Fruit fly (Drosophila melanogaster) whole organism, embryonic: Measurements from ENCODE around the gene CG12773.

Experiments used
- Atf6 ChIP-seq: fragments of 200-800 bp; sonication (Bioruptor generic); IDR thresholded peaks from 2 replicates; pipeline ENCODE4 v1.3.6; 2022; ENCODE audit warnings: missing biosample characterization, missing genetic modification characterization
- Bdp1 ChIP-seq: fragments of 200-800 bp; sonication (Bioruptor generic); optimal IDR thresholded peaks from 3 replicates; lab custom pipeline; 2016; ENCODE audit warnings: missing biosample characterization, missing genetic modification characterization
- CG11456 ChIP-seq: fragments of 200-800 bp; sonication (Bioruptor generic); IDR thresholded peaks from 3 replicates; pipeline ENCODE4 v1.3.6; 2022; ENCODE audit warnings: missing biosample characterization, missing genetic modification characterization
- CG12155 ChIP-seq: fragments of 200-800 bp; sonication (Bioruptor generic); optimal IDR thresholded peaks from 3 replicates; lab custom pipeline; 2016; ENCODE audit warnings: missing biosample characterization, missing genetic modification characterization
- CG12744 ChIP-seq: fragments of 200-800 bp; sonication (Bioruptor generic); optimal IDR thresholded peaks from 2 replicates; lab custom pipeline; 2016; ENCODE audit warnings: missing biosample characterization, missing genetic modification characterization
- CG1529 ChIP-seq: fragments of 200-800 bp; sonication (Bioruptor generic); optimal IDR thresholded peaks from 3 replicates; lab custom pipeline; 2018; ENCODE audit warnings: missing biosample characterization, missing genetic modification characterization
- CG1647 ChIP-seq: fragments of 200-800 bp; sonication (Bioruptor generic); optimal IDR thresholded peaks from 3 replicates; lab custom pipeline; 2016; ENCODE audit warnings: missing biosample characterization, missing genetic modification characterization
- CG16815 ChIP-seq: fragments of 200-800 bp; sonication (Bioruptor generic); optimal IDR thresholded peaks from 3 replicates; lab custom pipeline; 2017; ENCODE audit warnings: missing biosample characterization, mild to moderate bottlenecking, missing genetic modification characterization
- CG18011 ChIP-seq: fragments of 200-800 bp; sonication (Bioruptor generic); optimal IDR thresholded peaks from 2 replicates; lab custom pipeline; 2017; ENCODE audit warnings: missing biosample characterization, missing genetic modification characterization, mild to moderate bottlenecking, moderate library complexity, missing genotype
- CG18599 ChIP-seq: fragments of 200-800 bp; sonication (Bioruptor generic); optimal IDR thresholded peaks from 3 replicates; lab custom pipeline; 2017; ENCODE audit warnings: missing biosample characterization, missing genetic modification characterization, mild to moderate bottlenecking, moderate library complexity, missing genetic modification reagents
- CG31365 ChIP-seq: fragments of 200-800 bp; sonication (Bioruptor generic); optimal IDR thresholded peaks from 2 replicates; lab custom pipeline; 2018; ENCODE audit warnings: missing biosample characterization, mild to moderate bottlenecking, missing genetic modification characterization
- CG31388 ChIP-seq: fragments of 200-800 bp; sonication (Bioruptor generic); optimal IDR thresholded peaks from 2 replicates; lab custom pipeline; 2016; ENCODE audit warnings: missing biosample characterization, missing genetic modification characterization
- CG3838 ChIP-seq: fragments of 200-800 bp; sonication (Bioruptor generic); optimal IDR thresholded peaks from 3 replicates; lab custom pipeline; 2016; ENCODE audit warnings: missing biosample characterization, missing genetic modification characterization
- CG7357 ChIP-seq: fragments of 200-800 bp; sonication (Bioruptor generic); IDR thresholded peaks from 3 replicates; pipeline ENCODE4 v1.3.6; 2022; ENCODE audit warnings: missing biosample characterization, missing genetic modification characterization
- CG7786 ChIP-seq: fragments of 200-800 bp; sonication (Bioruptor generic); optimal IDR thresholded peaks from 2 replicates; lab custom pipeline; 2016; ENCODE audit warnings: missing biosample characterization, missing genetic modification characterization
- CG7987 ChIP-seq: fragments of 200-800 bp; sonication (Bioruptor generic); optimal IDR thresholded peaks from 2 replicates; lab custom pipeline; 2018; ENCODE audit warnings: missing biosample characterization, mild to moderate bottlenecking, missing genetic modification characterization, moderate library complexity
- CG8359 ChIP-seq: fragments of 200-800 bp; sonication (Bioruptor generic); optimal IDR thresholded peaks from 2 replicates; lab custom pipeline; 2017; ENCODE audit warnings: missing biosample characterization, mild to moderate bottlenecking, missing genetic modification characterization, borderline replicate concordance
- CG8478 ChIP-seq: fragments of >200 bp; optimal IDR thresholded peaks from 2 replicates; lab custom pipeline; 2018
- Dll ChIP-seq: fragments of 200-800 bp; sonication (Bioruptor generic); IDR thresholded peaks from 4 replicates; pipeline ENCODE4 v1.3.6; 2022; ENCODE audit warnings: missing biosample characterization, missing genetic modification characterization; ENCODE audit not compliant: partially characterized antibody
- Doc2 ChIP-seq: fragments of 200-800 bp; sonication (Bioruptor generic); IDR thresholded peaks from 2 replicates; pipeline ENCODE4 v1.3.6; 2022; ENCODE audit warnings: missing biosample characterization, missing genetic modification characterization
- Fer2 ChIP-seq: fragments of 200-800 bp; sonication (Bioruptor generic); optimal IDR thresholded peaks from 2 replicates; lab custom pipeline; 2018; ENCODE audit warnings: missing biosample characterization, mild to moderate bottlenecking, missing genetic modification characterization, moderate library complexity
- Hey ChIP-seq: fragments of 200-800 bp; sonication (Bioruptor generic); optimal IDR thresholded peaks from 3 replicates; lab custom pipeline; 2018; ENCODE audit warnings: missing biosample characterization, mild to moderate bottlenecking, missing genetic modification characterization
- Hmr ChIP-seq: fragments of 200-800 bp; sonication (Bioruptor generic); optimal IDR thresholded peaks from 3 replicates; lab custom pipeline; 2017; ENCODE audit warnings: mild to moderate bottlenecking, missing biosample characterization, missing genetic modification reagents, missing genetic modification characterization
- MTF-1 ChIP-seq: fragments of 200-800 bp; sonication (Bioruptor generic); optimal IDR thresholded peaks from 2 replicates; lab custom pipeline; 2018; ENCODE audit warnings: missing biosample characterization, mild to moderate bottlenecking, missing genetic modification characterization, borderline replicate concordance
- Med ChIP-seq: fragments of 200-800 bp; sonication (Bioruptor generic); peaks from one replicate; lab custom pipeline; 2016; ENCODE audit warnings: missing biosample characterization, missing genetic modification characterization, mild to moderate bottlenecking, inconsistent platforms, moderate library complexity
- NC2β ChIP-seq: fragments of 200-800 bp; sonication (Bioruptor generic); optimal IDR thresholded peaks from 2 replicates; lab custom pipeline; 2016; ENCODE audit warnings: missing biosample characterization, missing genetic modification characterization
- PHDP ChIP-seq: fragments of 200-800 bp; sonication (Bioruptor generic); optimal IDR thresholded peaks from 3 replicates; lab custom pipeline; 2018; ENCODE audit warnings: missing biosample characterization, mild to moderate bottlenecking, missing genetic modification characterization, moderate library complexity
- Pdp1 ChIP-seq, 2 experiments: fragments of 200-800 bp; sonication (Bioruptor generic); optimal IDR thresholded peaks; 3 replicates each; lab custom pipeline; 2016; ENCODE audit warnings: missing biosample characterization in 2 of 2, missing genetic modification characterization in 2 of 2, mild to moderate bottlenecking in 1 of 2, moderate library complexity in 1 of 2
- Rfx ChIP-seq: fragments of 200-800 bp; sonication (Bioruptor generic); IDR thresholded peaks from 2 replicates; pipeline ENCODE4 v1.3.6; 2022; ENCODE audit warnings: missing biosample characterization, missing genetic modification characterization
- Rx ChIP-seq: fragments of 200-800 bp; sonication (Bioruptor generic); IDR thresholded peaks from 2 replicates; pipeline ENCODE4 v1.3.6; 2022; ENCODE audit warnings: missing biosample characterization, missing genetic modification characterization
- Usf ChIP-seq: fragments of 200-800 bp; sonication (Bioruptor generic); optimal IDR thresholded peaks from 2 replicates; lab custom pipeline; 2017; ENCODE audit warnings: missing genotype, missing biosample characterization, missing genetic modification characterization
- ap ChIP-seq: fragments of 200-800 bp; sonication (Bioruptor generic); IDR thresholded peaks from 2 replicates; pipeline ENCODE4 v1.3.6; 2022; ENCODE audit warnings: missing biosample characterization, missing genetic modification characterization
- az2 ChIP-seq: fragments of 200-800 bp; sonication (Bioruptor generic); optimal IDR thresholded peaks from 3 replicates; lab custom pipeline; 2016; ENCODE audit warnings: missing biosample characterization, missing genetic modification characterization
- br ChIP-seq: fragments of >200 bp; optimal IDR thresholded peaks from 2 replicates; lab custom pipeline; 2017
- croc ChIP-seq: fragments of 200-800 bp; sonication (Bioruptor generic); conservative IDR thresholded peaks from 3 replicates; pipeline ENCODE4 v1.3.6; 2022; ENCODE audit warnings: missing biosample characterization, missing genetic modification characterization
- crp ChIP-seq, 2 experiments: fragments of 200-800 bp; sonication (Bioruptor generic); optimal IDR thresholded peaks; 2 replicates in 1 of 2; 3 replicates in 1 of 2; lab custom pipeline; 2017; ENCODE audit warnings: missing biosample characterization in 2 of 2, missing genetic modification characterization in 2 of 2, mild to moderate bottlenecking in 1 of 2, moderate library complexity in 1 of 2
- da ChIP-seq: fragments of 200-800 bp; sonication (Bioruptor generic); optimal IDR thresholded peaks from 2 replicates; lab custom pipeline; 2016; ENCODE audit warnings: missing biosample characterization, missing genetic modification characterization
- danr ChIP-seq: fragments of 200-800 bp; sonication (Bioruptor generic); IDR thresholded peaks from 2 replicates; pipeline ENCODE4 v1.3.6; 2022; ENCODE audit warnings: missing biosample characterization, missing genetic modification characterization
- dmrt99B ChIP-seq: fragments of 200-800 bp; sonication (Bioruptor generic); optimal IDR thresholded peaks from 2 replicates; lab custom pipeline; 2018; ENCODE audit warnings: missing biosample characterization, mild to moderate bottlenecking, missing genetic modification characterization, moderate library complexity
- dysf ChIP-seq: fragments of 200-800 bp; sonication (Bioruptor generic); IDR thresholded peaks from 3 replicates; pipeline ENCODE4 v1.3.6; 2022; ENCODE audit warnings: missing biosample characterization, missing genetic modification characterization
- ftz-f1 ChIP-seq: fragments of 200-800 bp; sonication (Bioruptor generic); optimal IDR thresholded peaks from 2 replicates; lab custom pipeline; 2016; ENCODE audit warnings: missing biosample characterization, missing genetic modification characterization
- gsb-n ChIP-seq: fragments of 200-800 bp; sonication (Bioruptor generic); optimal IDR thresholded peaks from 3 replicates; lab custom pipeline; 2018; ENCODE audit warnings: missing biosample characterization, mild to moderate bottlenecking, missing genetic modification characterization
- luna ChIP-seq: fragments of 200-800 bp; sonication (Bioruptor generic); optimal IDR thresholded peaks from 2 replicates; lab custom pipeline; 2016; ENCODE audit warnings: missing biosample characterization, missing genetic modification characterization
- maf-S ChIP-seq: fragments of 200-800 bp; sonication (Bioruptor generic); optimal IDR thresholded peaks from 2 replicates; lab custom pipeline; 2016; ENCODE audit warnings: missing biosample characterization, missing genetic modification characterization
- ro ChIP-seq: fragments of 200-800 bp; sonication (Bioruptor generic); IDR thresholded peaks from 2 replicates; pipeline ENCODE4 v1.3.6; 2022; ENCODE audit warnings: missing biosample characterization, missing genetic modification characterization
- sens-2 ChIP-seq: fragments of 200-800 bp; sonication (Bioruptor generic); IDR thresholded peaks from 2 replicates; pipeline ENCODE4 v1.3.6; 2022; ENCODE audit warnings: missing biosample characterization, missing genetic modification characterization
- sqz ChIP-seq: fragments of 200-800 bp; sonication (Bioruptor generic); optimal IDR thresholded peaks from 3 replicates; lab custom pipeline; 2018; ENCODE audit warnings: missing biosample characterization, mild to moderate bottlenecking, missing genetic modification characterization
- stwl ChIP-seq: fragments of 200-800 bp; sonication (Bioruptor generic); optimal IDR thresholded peaks from 3 replicates; lab custom pipeline; 2018; ENCODE audit warnings: missing biosample characterization, mild to moderate bottlenecking, missing genetic modification characterization, moderate library complexity
- zen ChIP-seq: fragments of 200-800 bp; sonication (Bioruptor generic); optimal IDR thresholded peaks from 3 replicates; lab custom pipeline; 2018; ENCODE audit warnings: missing biosample characterization, mild to moderate bottlenecking, missing genetic modification characterization, moderate library complexity
- zfh2 ChIP-seq: fragments of 200-800 bp; sonication (Bioruptor generic); optimal IDR thresholded peaks from 2 replicates; lab custom pipeline; 2016; ENCODE audit warnings: missing biosample characterization, missing genetic modification characterization

Gene CG12773

DNA sequence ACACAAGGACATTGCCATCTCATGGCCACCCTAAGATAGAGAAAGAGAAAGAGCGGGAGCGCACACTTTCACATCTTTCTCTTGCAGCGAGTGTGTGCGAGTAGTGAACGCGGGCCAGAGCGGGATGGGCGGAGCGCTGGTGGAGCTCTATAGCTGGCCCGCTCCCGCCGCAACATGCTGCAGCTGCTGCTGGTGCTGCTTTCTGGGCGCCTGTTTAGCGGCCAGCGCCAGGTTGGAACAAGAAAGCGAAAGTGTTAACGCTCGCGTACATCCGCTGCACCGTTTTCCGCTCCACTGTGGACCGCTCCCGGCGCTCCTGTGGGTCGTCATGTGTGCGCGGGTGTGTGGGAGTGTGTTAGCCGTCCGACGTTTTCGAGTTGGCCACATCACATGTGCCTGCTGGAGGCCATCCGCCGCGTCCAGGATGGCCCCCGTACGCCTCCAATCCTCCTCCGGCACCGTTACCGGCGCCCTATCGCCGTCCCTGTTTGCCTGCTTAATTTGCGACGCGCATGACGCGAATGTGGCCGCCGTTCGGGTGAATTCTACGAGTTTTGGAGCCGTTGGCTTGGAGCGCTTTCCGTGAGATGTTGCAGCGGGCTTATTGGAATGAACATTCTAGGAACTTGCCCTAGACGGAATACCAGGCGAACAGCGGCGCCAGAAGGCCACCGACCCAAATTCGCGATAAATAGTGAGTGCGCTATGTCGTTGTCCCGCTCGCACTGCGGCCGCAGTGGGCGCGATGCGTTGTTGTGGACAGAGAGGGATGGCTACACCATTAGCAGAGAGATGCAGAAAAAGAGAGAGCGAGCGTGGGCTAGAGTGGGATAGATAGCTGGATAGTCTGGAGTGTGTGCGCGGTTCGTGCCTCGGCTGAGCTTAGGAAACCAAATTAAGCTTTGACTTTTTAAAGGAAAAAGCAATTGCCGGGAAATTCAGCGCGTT lies 45.5 kb upstream of the CG12773 start (continued):
- TF ChIP-seq Hey (tag; lab: Kevin White, UChicago) (peak; percentile 30), CG16815 (no peak), CG1529 (GFP tag; lab: Kevin White, UChicago) (peak; percentile 32), Rfx (GFP tag; lab: Robert Waterston, UW) (peak; percentile 27), CG8359 (GFP tag; lab: Kevin White, UChicago) (no peak), CG12744 (no peak), Fer2 (tag; lab: Kevin White, UChicago) (no peak), luna (GFP tag; lab: Kevin White, UChicago) (no peak), CG31388 (GFP tag; lab: Kevin White, UChicago) (no peak), Rx (GFP tag; lab: Robert Waterston, UW) (no peak), br (lab: Kevin White, UChicago) (no peak), CG31365 (peak; percentile 3), Doc2 (GFP tag; lab: Robert Waterston, UW) (no peak), CG7357 (GFP tag; lab: Robert Waterston, UW) (no peak), gsb-n (tag; lab: Kevin White, UChicago) (no peak), CG7987 (GFP tag; lab: Kevin White, UChicago) (no peak), MTF-1 (no peak), croc (GFP tag; lab: Robert Waterston, UW) (no peak), Hmr (GFP tag; lab: Kevin White, UChicago) (peak; percentile 77), maf-S (GFP tag; lab: Kevin White, UChicago) (no peak), NC2β (GFP tag; lab: Kevin White, UChicago) (no peak), da (GFP tag; lab: Kevin White, UChicago) (no peak), CG11456 (GFP tag; lab: Robert Waterston, UW) (no peak), dmrt99B (tag; lab: Kevin White, UChicago) (peak; percentile 26), CG12155 (no peak), CG18599 (peak; percentile 58), ro (no peak), zfh2 (GFP tag; lab: Kevin White, UChicago) (no peak), PHDP (tag; lab: Kevin White, UChicago) (no peak), Dll (0 out of 4 replicates have a peak, but pooled peaks have one; percentile 27), Pdp1 (GFP tag; optimal IDR thresholded peaks at IDR 0.05; lab: Kevin White, UChicago) (no peak), sqz (peak; percentile 63), danr (GFP tag; lab: Robert Waterston, UW) (no peak), CG1647 (GFP tag; lab: Kevin White, UChicago) (no peak), az2 (GFP tag; lab: Kevin White, UChicago) (no peak), dysf (0 out of 3 replicates have a peak, but pooled peaks have one; percentile 26), CG18011 (GFP tag; lab: Kevin White, UChicago) (peak; percentile 14), Atf6 (GFP tag; lab: Robert Waterston, UW) (no peak), CG8478 (lab: Kevin White, UChicago) (peak; percentile 98), CG7786 (GFP tag; lab: Kevin White, UChicago) (no peak), zen (peak; percentile 38), ap (GFP tag; lab: Robert Waterston, UW) (no peak), stwl (tag; lab: Kevin White, UChicago) (peak; percentile 27), CG3838 (no peak), crp (GFP tag; optimal IDR thresholded peaks at IDR 0.05; lab: Kevin White, UChicago) (no peak), sens-2 (GFP tag; lab: Robert Waterston, UW) (no peak), Usf (GFP tag; lab: Kevin White, UChicago) (no peak), Bdp1 (GFP tag; lab: Kevin White, UChicago) (peak; percentile 3), ftz-f1 (GFP tag; lab: Kevin White, UChicago) (peak; percentile 76), Med (peak; percentile 83)
